Fruit fly (Drosophila melanogaster): ENCODE measurements around the gene CG6094.

CG6094 gene

DNA sequence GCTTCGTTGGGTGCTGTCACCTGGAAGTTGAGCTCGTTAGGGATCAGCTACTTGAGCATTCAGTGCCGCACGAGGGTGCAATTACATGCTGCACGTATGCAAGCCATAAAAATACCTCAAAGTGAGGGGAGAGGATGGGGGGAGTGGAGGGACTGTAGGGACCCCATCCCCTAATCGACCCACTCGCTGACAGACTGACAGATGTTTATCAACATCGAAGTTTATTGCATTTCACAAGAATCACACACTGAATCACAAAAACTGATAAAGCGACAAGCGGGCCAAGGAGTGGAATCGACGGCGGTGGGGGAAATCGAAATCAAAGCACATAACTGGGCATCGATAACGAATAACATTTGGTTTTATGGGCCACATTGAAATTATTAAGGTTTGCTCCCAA is 47.8 kb downstream of the CG6094 start:
- no peak for TF ChIP-seq Myc (optimal IDR thresholded peaks at IDR 0.05)
- TF ChIP-seq h (optimal IDR thresholded peaks at IDR 0.05), result no peak
- TF ChIP-seq insv (optimal IDR thresholded peaks at IDR 0.05), result no peak
- no peak for TF ChIP-seq Sin3A (optimal IDR thresholded peaks at IDR 0.05)
- TF ChIP-seq ttk (optimal IDR thresholded peaks at IDR 0.05), result no peak
- no peak for TF ChIP-seq psq (optimal IDR thresholded peaks at IDR 0.05)

DNA sequence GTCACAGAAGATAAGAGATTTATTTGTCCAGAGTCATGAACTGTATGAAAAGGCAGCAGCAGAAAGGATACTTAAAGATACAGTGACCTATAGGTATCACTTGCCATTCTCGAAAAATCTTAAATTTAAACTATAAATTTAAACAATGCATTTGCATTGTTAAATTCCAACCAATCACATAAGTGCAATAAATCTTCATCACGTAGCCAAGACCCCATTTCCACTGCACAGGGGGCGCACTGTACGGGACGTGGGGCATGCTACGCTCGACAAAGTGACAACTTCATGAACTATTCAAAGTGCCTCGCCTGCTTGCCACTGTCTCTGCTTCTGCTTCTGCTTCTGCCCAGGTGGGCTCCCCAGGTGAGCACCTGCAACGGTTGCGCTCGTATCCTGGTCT is 48.4 kb downstream of the CG6094 start:
- TF ChIP-seq psq (optimal IDR thresholded peaks at IDR 0.05), result no peak
- TF ChIP-seq ttk (optimal IDR thresholded peaks at IDR 0.05), result no peak
- TF ChIP-seq insv (optimal IDR thresholded peaks at IDR 0.05), result no peak
- no peak for TF ChIP-seq Myc (optimal IDR thresholded peaks at IDR 0.05)
- no peak for TF ChIP-seq h (optimal IDR thresholded peaks at IDR 0.05)
- TF ChIP-seq Sin3A (optimal IDR thresholded peaks at IDR 0.05), result no peak
